Worm (Caenorhabditis elegans): ENCODE measurements around the gene C29E4.13.
"Not testable (repeated sequence)": the region's sequence is repeated elsewhere in the genome, so short reads cannot be mapped to it uniquely, and the experiment has no call there.

C29E4.13 gene

DNA sequence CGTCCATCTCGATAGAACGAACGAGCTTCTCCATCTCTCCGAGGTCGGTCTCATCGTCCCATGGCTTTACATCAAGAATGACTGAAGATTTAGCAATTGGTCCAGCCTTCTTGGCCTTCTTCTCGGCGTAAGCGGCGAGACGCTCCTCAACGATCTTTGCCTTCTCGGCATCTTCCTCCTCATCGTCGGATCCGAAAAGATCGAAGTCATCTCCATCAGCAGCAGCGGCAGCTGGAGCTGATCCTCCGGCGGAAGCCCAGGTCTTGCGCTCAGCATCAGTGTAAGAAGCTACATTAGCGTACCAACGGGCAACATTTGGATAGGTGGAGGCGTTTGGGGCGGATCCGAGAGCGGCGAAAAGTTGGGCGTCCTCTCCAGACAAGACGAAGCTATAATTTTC is 44.2 kb upstream of the C29E4.13 start:
- TF ChIP-seq T23F11.4 (GFP tag; optimal IDR thresholded peaks at IDR 0.05), result no peak

DNA sequence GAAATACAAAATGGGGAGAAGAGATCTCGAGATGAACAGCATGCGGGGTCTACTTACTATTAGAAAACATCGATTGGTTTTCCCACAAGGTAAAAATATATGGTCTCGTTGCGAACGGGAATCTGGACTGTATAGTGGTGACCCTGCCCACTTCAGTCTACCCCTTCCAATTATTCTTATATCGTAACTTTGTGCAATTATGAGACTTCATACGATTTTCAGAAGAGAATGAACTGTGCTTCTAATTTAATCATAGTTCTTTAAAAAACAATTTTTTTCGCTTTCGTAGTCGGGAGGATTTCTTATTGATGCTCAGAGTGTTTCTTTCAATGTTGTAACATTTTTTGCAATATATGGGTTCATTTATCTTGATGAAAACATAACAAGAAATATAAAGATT is 43.5 kb upstream of the C29E4.13 start, which contains the start of gene F54H12.5:
TSS of gene F54H12.5 (minus strand) at position 101 of the 400 bp plus-strand sequence.
- TF ChIP-seq ceh-45 (GFP tag; IDR thresholded peaks at IDR 0.05), result no peak
- no peak for TF ChIP-seq ceh-2 (tag; optimal IDR thresholded peaks at IDR 0.05)
- no peak for TF ChIP-seq pha-2 (tag; optimal IDR thresholded peaks at IDR 0.05)
- TF ChIP-seq pat-9 (tag; optimal IDR thresholded peaks at IDR 0.05), result no peak
- TF ChIP-seq ceh-6 (GFP tag; optimal IDR thresholded peaks at IDR 0.05), result no peak
- no peak for TF ChIP-seq hlh-13 (GFP tag; optimal IDR thresholded peaks at IDR 0.05)
- no peak for TF ChIP-seq syd-9 (tag; optimal IDR thresholded peaks at IDR 0.05)
- TF ChIP-seq ceh-34 (tag; optimal IDR thresholded peaks at IDR 0.05), result no peak
- no peak for TF ChIP-seq lin-11 (tag; optimal IDR thresholded peaks at IDR 0.05)
- TF ChIP-seq fkh-10 (GFP tag; optimal IDR thresholded peaks at IDR 0.05), result no peak
- no peak for TF ChIP-seq sdc-2 (tag; optimal IDR thresholded peaks at IDR 0.05)
- TF ChIP-seq sox-4 (tag; optimal IDR thresholded peaks at IDR 0.05), result no peak
- TF ChIP-seq elt-4 (tag; optimal IDR thresholded peaks at IDR 0.05), result no peak
- TF ChIP-seq ceh-24 (tag; optimal IDR thresholded peaks at IDR 0.05), result no peak
- no peak for TF ChIP-seq nhr-11 (tag; optimal IDR thresholded peaks at IDR 0.05)

DNA sequence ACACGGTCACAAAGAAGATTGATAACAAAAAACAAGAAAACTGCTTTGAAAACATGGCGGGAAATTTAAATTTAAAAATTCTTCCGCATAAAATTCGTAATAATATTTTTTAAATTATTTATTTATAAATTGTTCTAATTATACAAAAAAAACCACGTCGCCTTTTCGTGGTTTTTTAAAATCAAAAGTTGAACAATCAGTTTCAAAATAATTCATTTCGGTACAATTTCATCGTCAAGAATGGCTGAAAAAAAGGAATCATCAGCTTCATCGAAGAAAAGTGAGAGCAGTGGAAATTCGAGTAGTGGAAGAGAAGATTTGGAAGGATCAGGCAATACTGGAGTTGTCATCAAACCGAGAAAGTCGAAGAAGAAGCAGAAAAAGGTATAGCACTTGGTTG is 40.6 kb upstream of the C29E4.13 start, which contains the start of the genes F54H12.8 and F54H12.7:
TSS of gene F54H12.8 (minus strand) at position 101 of the 400 bp plus-strand sequence.
TSS of gene F54H12.7 (plus strand) at position 229 of the 400 bp plus-strand sequence.
- TF ChIP-seq K02D7.2 (tag; optimal IDR thresholded peaks at IDR 0.05) (no peak), ama-1 (optimal IDR thresholded peaks at IDR 0.05) (no peak), eyg-1 (tag; optimal IDR thresholded peaks at IDR 0.05) (no peak), fax-1 (tag; optimal IDR thresholded peaks at IDR 0.05) (no peak), zip-5 (tag; optimal IDR thresholded peaks at IDR 0.05) (no peak), hlh-6 (tag; optimal IDR thresholded peaks at IDR 0.05) (no peak), ttx-3 (tag; optimal IDR thresholded peaks at IDR 0.05) (no peak), nfya-1 (tag; optimal IDR thresholded peaks at IDR 0.05) (no peak), hlh-30 (tag; optimal IDR thresholded peaks at IDR 0.05; ENCODE audit: insufficient read depth) (no peak), fkh-6 (tag; optimal IDR thresholded peaks at IDR 0.05) (no peak), ceh-45 (GFP tag; IDR thresholded peaks at IDR 0.05) (no peak), lim-6 (tag; optimal IDR thresholded peaks at IDR 0.05) (no peak), ets-4 (tag; optimal IDR thresholded peaks at IDR 0.05) (no peak), ztf-16 (tag; optimal IDR thresholded peaks at IDR 0.05) (no peak), nhr-11 (tag; optimal IDR thresholded peaks at IDR 0.05) (no peak), ceh-30 (tag; optimal IDR thresholded peaks at IDR 0.05) (no peak), hlh-13 (GFP tag; optimal IDR thresholded peaks at IDR 0.05) (no peak)

DNA sequence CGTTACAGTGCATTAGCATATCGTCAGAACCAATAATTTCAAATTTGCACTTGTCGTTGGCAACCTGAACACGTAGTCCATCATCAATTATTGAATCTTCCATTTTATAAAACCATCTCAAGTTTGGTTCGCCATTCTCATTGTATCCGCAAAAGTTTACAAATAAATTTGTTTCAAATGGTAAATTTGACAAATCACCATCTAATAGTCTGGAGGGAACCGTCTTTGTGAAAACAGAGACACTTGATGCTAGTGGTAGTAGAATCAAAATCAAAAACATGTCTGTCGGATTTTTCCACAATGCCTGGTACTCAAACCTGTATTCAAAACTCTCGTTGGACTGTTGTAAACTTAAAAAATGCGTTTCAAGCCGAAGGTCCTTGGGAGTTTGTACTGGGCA is 35.8 kb upstream of the C29E4.13 start, which contains the start of gene F54H12.2:
TSS of gene F54H12.2 (plus strand) at position 301 of the 400 bp plus-strand sequence.
- TF ChIP-seq ztf-16, unc-86, che-1 (tag; optimal IDR thresholded peaks at IDR 0.05): not testable (repeated sequence)

DNA sequence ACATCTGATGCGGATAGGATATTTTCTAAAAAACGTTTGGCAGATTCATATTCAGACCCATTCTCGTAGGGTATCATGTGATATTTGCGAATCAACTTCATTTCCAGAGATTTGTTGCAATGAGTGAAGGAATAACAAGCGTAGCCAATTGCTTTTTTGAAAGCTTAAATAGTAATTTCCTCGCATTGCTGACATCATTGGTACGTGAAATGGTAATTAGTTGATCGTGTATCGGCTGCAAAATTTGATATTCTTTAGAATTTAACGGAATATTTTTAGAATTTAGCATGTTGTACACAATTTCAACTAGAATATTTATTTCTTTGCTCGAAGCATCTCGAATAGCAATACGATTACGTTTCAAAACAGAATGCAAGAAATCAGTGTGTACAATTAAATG is 34.1 kb upstream of the C29E4.13 start, which contains the start of gene F54H12.4:
TSS of gene F54H12.4 (minus strand) at position 101 of the 400 bp plus-strand sequence.
- not testable (repeated sequence) for TF ChIP-seq elt-4, K02D7.2, che-1 (tag; optimal IDR thresholded peaks at IDR 0.05)
